Worm (Caenorhabditis elegans) whole organism, late embryonic: ENCODE data around the gene F38B2.6.
A peak's percentile ranks its signal among the peaks of the same experiment; 100 is the strongest.

Source experiments
- F13H6.1 ChIP-seq: sonication (generic microtip); optimal IDR thresholded peaks from 2 replicates; lab custom pipeline; 2016; ENCODE audit warnings: missing genetic modification characterization, missing compliant biosample characterization
- K02D7.2 ChIP-seq: sonication (generic microtip); optimal IDR thresholded peaks from 2 replicates; lab custom pipeline; 2017; ENCODE audit warnings: mild to moderate bottlenecking, missing genetic modification characterization, missing compliant biosample characterization
- K09A11.1 ChIP-seq: sonication (generic microtip); optimal IDR thresholded peaks from 2 replicates; lab custom pipeline; 2017; ENCODE audit warnings: antibody characterized with exemption, mild to moderate bottlenecking, missing genetic modification characterization, missing compliant biosample characterization; ENCODE audit not compliant: insufficient read depth
- T23F11.4 ChIP-seq: fragments of 200-800 bp; sonication (Bioruptor generic); optimal IDR thresholded peaks from 2 replicates; lab custom pipeline; 2018; ENCODE audit warnings: mild to moderate bottlenecking, missing genetic modification characterization, missing compliant biosample characterization
- Y22D7AL.16 ChIP-seq: sonication (generic microtip); optimal IDR thresholded peaks from 2 replicates; lab custom pipeline; 2016; ENCODE audit warnings: missing genetic modification characterization, missing compliant biosample characterization
- ahr-1 ChIP-seq: sonication (generic microtip); optimal IDR thresholded peaks from 2 replicates; lab custom pipeline; 2016; ENCODE audit warnings: missing genetic modification characterization, missing compliant biosample characterization
- ceh-19 ChIP-seq: fragments of 200-800 bp; sonication (Bioruptor generic); optimal IDR thresholded peaks from 2 replicates; lab custom pipeline; 2018; ENCODE audit warnings: mild to moderate bottlenecking, missing genetic modification characterization, missing compliant biosample characterization
- ceh-2 ChIP-seq: sonication (generic microtip); optimal IDR thresholded peaks from 2 replicates; lab custom pipeline; 2016; ENCODE audit warnings: missing genotype, missing genetic modification characterization, missing compliant biosample characterization
- ceh-24 ChIP-seq: sonication (generic microtip); optimal IDR thresholded peaks from 2 replicates; lab custom pipeline; 2016; ENCODE audit warnings: mild to moderate bottlenecking, missing genetic modification characterization, missing compliant biosample characterization
- ceh-48 ChIP-seq: sonication (generic microtip); optimal IDR thresholded peaks from 2 replicates; lab custom pipeline; 2016; ENCODE audit warnings: missing genetic modification characterization, inconsistent platforms, missing compliant biosample characterization
- ceh-6 ChIP-seq: fragments of 200-800 bp; sonication (Bioruptor generic); optimal IDR thresholded peaks from 2 replicates; lab custom pipeline; 2018; ENCODE audit warnings: mild to moderate bottlenecking, missing genetic modification characterization, missing compliant biosample characterization
- dmd-4 ChIP-seq: sonication (generic microtip); optimal IDR thresholded peaks from 2 replicates; lab custom pipeline; 2016; ENCODE audit warnings: borderline replicate concordance, missing genetic modification characterization, missing compliant biosample characterization
- dve-1 ChIP-seq: sonication (generic microtip); optimal IDR thresholded peaks from 2 replicates; lab custom pipeline; 2017; ENCODE audit warnings: antibody characterized with exemption, mild to moderate bottlenecking, missing genetic modification characterization, missing compliant biosample characterization
- elt-4 ChIP-seq: sonication (generic microtip); optimal IDR thresholded peaks from 2 replicates; lab custom pipeline; 2016; ENCODE audit warnings: missing genetic modification characterization, missing compliant biosample characterization
- ets-4 ChIP-seq: sonication (generic microtip); optimal IDR thresholded peaks from 2 replicates; lab custom pipeline; 2016; ENCODE audit warnings: missing genetic modification characterization, missing compliant biosample characterization
- fax-1 ChIP-seq: sonication (generic microtip); optimal IDR thresholded peaks from 2 replicates; lab custom pipeline; 2016; ENCODE audit warnings: missing genotype, missing genetic modification characterization, missing compliant biosample characterization
- fkh-10 ChIP-seq: fragments of 150-350 bp; optimal IDR thresholded peaks from 2 replicates; lab custom pipeline; 2014; ENCODE audit warnings: missing biosample characterization, missing genetic modification reagents, missing genetic modification characterization
- hlh-30 ChIP-seq: sonication (generic microtip); optimal IDR thresholded peaks from 2 replicates; lab custom pipeline; 2017; ENCODE audit warnings: antibody characterized with exemption, missing genetic modification characterization, missing compliant biosample characterization; ENCODE audit not compliant: insufficient read depth
- hlh-8 ChIP-seq: sonication (generic microtip); optimal IDR thresholded peaks from 2 replicates; lab custom pipeline; 2016; ENCODE audit warnings: missing genotype, missing genetic modification characterization, missing compliant biosample characterization
- lin-11 ChIP-seq: fragments of 200-800 bp; sonication (Bioruptor generic); optimal IDR thresholded peaks from 2 replicates; lab custom pipeline; 2018; ENCODE audit warnings: mild to moderate bottlenecking, missing genetic modification characterization, missing compliant biosample characterization
- madf-2 ChIP-seq: sonication (generic microtip); optimal IDR thresholded peaks from 2 replicates; lab custom pipeline; 2017; ENCODE audit warnings: missing genetic modification characterization, missing compliant biosample characterization
- mec-3 ChIP-seq: sonication (generic microtip); optimal IDR thresholded peaks from 2 replicates; lab custom pipeline; 2016; ENCODE audit warnings: borderline replicate concordance, missing genetic modification characterization, missing compliant biosample characterization
- nfya-1 ChIP-seq: sonication (generic microtip); optimal IDR thresholded peaks from 2 replicates; lab custom pipeline; 2017; ENCODE audit warnings: missing genetic modification characterization, mild to moderate bottlenecking, missing compliant biosample characterization, antibody characterized with exemption, moderate library complexity
- nhr-232 ChIP-seq: sonication (generic microtip); optimal IDR thresholded peaks from 2 replicates; lab custom pipeline; 2016; ENCODE audit warnings: missing genetic modification characterization, missing compliant biosample characterization
- npax-4 ChIP-seq: sonication (generic microtip); optimal IDR thresholded peaks from 2 replicates; lab custom pipeline; 2016; ENCODE audit warnings: missing genetic modification characterization, missing compliant biosample characterization
- odd-2 ChIP-seq: sonication (generic microtip); optimal IDR thresholded peaks from 2 replicates; lab custom pipeline; 2017; ENCODE audit warnings: antibody characterized with exemption, mild to moderate bottlenecking, missing genetic modification characterization, missing compliant biosample characterization
- pat-9 ChIP-seq: fragments of 200-800 bp; sonication (Bioruptor generic); optimal IDR thresholded peaks from 2 replicates; lab custom pipeline; 2018; ENCODE audit warnings: mild to moderate bottlenecking, missing genetic modification characterization, moderate library complexity, missing compliant biosample characterization
- pha-2 ChIP-seq: sonication (generic microtip); optimal IDR thresholded peaks from 2 replicates; lab custom pipeline; 2017; ENCODE audit warnings: mild to moderate bottlenecking, missing genetic modification characterization, missing compliant biosample characterization
- pros-1 ChIP-seq: fragments of 150-350 bp; optimal IDR thresholded peaks from 2 replicates; lab custom pipeline; 2014; ENCODE audit warnings: missing biosample characterization, missing genetic modification reagents, missing genetic modification characterization
- sdc-2 ChIP-seq: sonication (generic microtip); optimal IDR thresholded peaks from 2 replicates; lab custom pipeline; 2016; ENCODE audit warnings: missing genotype, missing genetic modification characterization, missing compliant biosample characterization
- tbx-7 ChIP-seq: sonication (generic microtip); optimal IDR thresholded peaks from 2 replicates; lab custom pipeline; 2016; ENCODE audit warnings: missing genotype, missing genetic modification characterization, missing compliant biosample characterization
- unc-3 ChIP-seq, 2 experiments: fragments of 200-800 bp in 1 of 2; sonication (Bioruptor generic) in 1 of 2; sonication (generic microtip) in 1 of 2; conservative IDR thresholded peaks in 1 of 2; optimal IDR thresholded peaks in 1 of 2; 2 replicates each; pipeline versions ENCODE4 v1.3.6 to Lab custom; 2016 to 2022; ENCODE audit warnings: missing compliant biosample characterization in 2 of 2, missing genetic modification characterization in 2 of 2, missing genetic modification reagents in 1 of 2
- unc-42 ChIP-seq: sonication (generic microtip); optimal IDR thresholded peaks from 2 replicates; lab custom pipeline; 2016; ENCODE audit warnings: missing genotype, missing genetic modification characterization, missing compliant biosample characterization
- unc-55 ChIP-seq: sonication (generic microtip); optimal IDR thresholded peaks from 2 replicates; lab custom pipeline; 2017; ENCODE audit warnings: missing biosample characterization, missing genetic modification reagents, missing genetic modification characterization

F38B2.6 gene

DNA sequence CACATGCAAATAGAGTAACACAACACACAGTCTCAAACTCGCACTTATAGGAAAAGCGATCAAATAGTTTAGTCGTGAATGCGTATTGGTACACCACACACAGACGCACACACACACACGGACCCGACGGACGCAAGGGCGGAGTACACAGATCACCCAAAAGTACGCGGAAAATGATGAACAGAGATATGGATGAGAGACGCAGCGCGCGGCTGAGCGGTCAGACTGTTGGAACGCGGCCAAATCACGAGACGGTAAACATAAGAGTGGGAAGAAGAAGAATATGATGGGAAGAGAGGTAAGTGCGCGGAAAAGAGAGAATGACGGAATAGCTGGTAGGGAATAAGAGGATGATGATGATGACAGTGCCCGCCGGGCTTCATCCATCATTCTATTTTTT, 33.0 kb downstream of the F38B2.6 start (continued):
- TF ChIP-seq ceh-2 (tag; lab: Kevin White, UChicago) = peak; percentile 59
- TF ChIP-seq nfya-1 (tag; lab: Kevin White, UChicago) = peak; percentile 40
- TF ChIP-seq sdc-2 (tag; lab: Kevin White, UChicago) = peak; percentile 58

- TF ChIP-seq unc-42 (tag; lab: Kevin White, UChicago) (peak; percentile 76), lin-11 (no peak)
Measured at ce11 chrX:11245056-11245455, 36.0 kb downstream of the F38B2.6 start.

DNA sequence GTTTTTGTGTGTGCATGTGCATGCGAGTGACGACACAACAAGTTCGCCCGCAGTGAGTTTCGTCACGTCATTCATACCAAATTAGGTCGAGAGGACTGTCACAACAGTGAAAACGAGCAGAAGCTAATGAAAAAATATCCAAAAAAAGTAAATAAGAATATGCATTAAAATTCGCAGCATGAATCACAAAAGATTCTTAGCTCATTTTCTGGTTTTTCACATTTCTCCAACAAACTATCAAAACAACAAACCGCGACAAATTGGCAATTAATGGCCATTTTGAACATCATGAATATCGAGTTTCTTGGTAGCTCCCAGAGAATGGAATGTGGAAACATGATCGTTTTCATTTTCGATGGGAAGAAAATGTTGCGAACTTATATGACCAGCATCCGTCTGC, 37.4 kb downstream of the F38B2.6 start:
- no peak for TF ChIP-seq ahr-1 (tag; lab: Kevin White, UChicago)
- TF ChIP-seq nhr-232 (tag; lab: Kevin White, UChicago) = no peak
- TF ChIP-seq fkh-10 = no peak
- no peak for TF ChIP-seq T23F11.4 (GFP tag; lab: Kevin White, UChicago)
- no peak for TF ChIP-seq fax-1 (tag; lab: Kevin White, UChicago)
- TF ChIP-seq elt-4 (tag; lab: Kevin White, UChicago) = no peak
- no peak for TF ChIP-seq unc-55
- TF ChIP-seq madf-2 (tag; lab: Kevin White, UChicago) = no peak
- TF ChIP-seq odd-2 (tag; lab: Kevin White, UChicago) = no peak
- no peak for TF ChIP-seq pros-1 (tag; lab: Kevin White, UChicago)
- no peak for TF ChIP-seq K09A11.1
- TF ChIP-seq npax-4 (tag; lab: Kevin White, UChicago) = no peak

ce11 chrX:11241479-11241878, 39.6 kb downstream of the F38B2.6 start:
- TF ChIP-seq K09A11.1 (no peak), sdc-2 (tag; lab: Kevin White, UChicago) (no peak), dmd-4 (no peak), mec-3 (tag; lab: Kevin White, UChicago) (no peak), npax-4 (tag; lab: Kevin White, UChicago) (no peak), Y22D7AL.16 (tag; lab: Kevin White, UChicago) (no peak), ceh-19 (GFP tag; lab: Kevin White, UChicago) (no peak), ets-4 (tag; lab: Kevin White, UChicago) (no peak), ceh-48 (tag; lab: Kevin White, UChicago) (no peak), hlh-8 (tag; lab: Kevin White, UChicago) (no peak), ceh-6 (GFP tag; lab: Kevin White, UChicago) (no peak), hlh-30 (tag; lab: Kevin White, UChicago) (no peak), K02D7.2 (no peak), unc-55 (no peak)
- TF ChIP-seq, all 69 proteins: peak for 0

DNA sequence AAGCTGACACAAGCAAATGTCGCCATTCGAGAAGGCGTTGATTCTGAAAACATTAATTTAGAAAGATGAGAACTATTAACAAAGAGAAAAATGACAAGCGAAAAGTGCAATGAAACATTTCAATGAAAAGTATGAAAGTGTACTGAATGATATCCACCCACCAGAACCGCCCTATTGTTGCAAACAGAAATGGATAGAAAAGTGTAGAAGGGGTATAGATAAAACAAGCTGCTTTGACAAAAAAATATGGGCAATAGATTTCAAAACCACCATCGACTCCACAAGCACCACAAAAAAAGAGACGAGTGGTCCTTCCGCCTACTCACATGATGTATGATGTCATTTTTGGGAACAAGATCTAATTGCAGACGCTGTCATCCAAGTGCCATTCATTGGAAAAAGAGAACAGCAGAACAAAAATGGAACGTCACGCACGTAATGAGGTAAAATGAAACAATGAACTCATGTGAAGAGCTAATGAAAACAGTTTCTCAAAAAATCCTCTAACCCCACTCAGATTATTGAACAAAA, 40.4 kb downstream of the F38B2.6 start, which contains the start of gene C34F6.10:
C34F6.10 (minus strand) TSS at position 51 of the 531 bp plus-strand sequence.
- no peak for TF ChIP-seq sdc-2 (tag; lab: Kevin White, UChicago)
- TF ChIP-seq madf-2 (tag; lab: Kevin White, UChicago) = no peak
- no peak for TF ChIP-seq ceh-24
- no peak for TF ChIP-seq hlh-30 (tag; lab: Kevin White, UChicago)
- no peak for TF ChIP-seq Y22D7AL.16 (tag; lab: Kevin White, UChicago)
- TF ChIP-seq fkh-10 = no peak
- TF ChIP-seq F13H6.1 = no peak
- no peak for TF ChIP-seq tbx-7 (tag; lab: Kevin White, UChicago)
- TF ChIP-seq pha-2 (tag; lab: Kevin White, UChicago) = no peak
- TF ChIP-seq unc-3 (GFP tag; conservative IDR thresholded peaks at IDR 0.05; lab: Robert Waterston, UW) = no peak
- TF ChIP-seq unc-3 (tag; optimal IDR thresholded peaks at IDR 0.05; lab: Kevin White, UChicago) = no peak
- no peak for TF ChIP-seq pat-9
- TF ChIP-seq K02D7.2 = no peak
- no peak for TF ChIP-seq npax-4 (tag; lab: Kevin White, UChicago)
- no peak for TF ChIP-seq unc-55
- TF ChIP-seq dve-1 = no peak
- no peak for TF ChIP-seq pros-1 (tag; lab: Kevin White, UChicago)
